Worm (Caenorhabditis elegans): ENCODE results near the gene tin-9.2.

Gene tin-9.2

DNA sequence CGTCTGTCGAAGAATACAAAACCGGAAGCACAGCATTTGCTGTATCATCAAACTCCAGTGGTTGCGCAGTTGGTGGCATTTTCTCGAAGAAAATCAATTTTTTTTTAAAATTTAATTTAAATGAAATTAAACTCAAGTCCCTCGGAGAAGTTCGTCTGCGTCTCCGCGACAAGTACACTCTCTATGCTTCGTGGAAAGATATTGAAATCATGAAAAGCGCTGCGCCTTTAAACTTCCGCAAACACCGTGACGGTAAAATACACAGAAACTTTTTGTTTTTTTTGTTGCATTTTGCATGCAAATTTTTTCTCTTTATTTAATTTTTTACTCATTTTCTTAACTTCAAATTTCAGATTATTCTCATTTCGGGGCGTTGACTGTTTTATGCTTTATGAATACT lies at the start of gene tin-9.2, which contains the start of the genes dli-1 and exos-4.1:
Gene tin-9.2, plus strand, starts transcription at position 344 of the 400 bp plus-strand sequence.
Gene dli-1, minus strand, starts transcription at position 141 of the 400 bp plus-strand sequence.
Gene exos-4.1, plus strand, starts transcription at position 348 of the 400 bp plus-strand sequence.
- TF ChIP-seq crh-2 (tag; optimal IDR thresholded peaks at IDR 0.05) (peak; percentile 82), nhr-10 (tag; optimal IDR thresholded peaks at IDR 0.05) (no peak), nhr-237 (tag; optimal IDR thresholded peaks at IDR 0.05) (no peak), lin-11 (tag; optimal IDR thresholded peaks at IDR 0.05) (peak; percentile 23), nhr-77 (tag; optimal IDR thresholded peaks at IDR 0.05) (no peak), sma-9 (GFP tag; optimal IDR thresholded peaks at IDR 0.05) (no peak), sma-9 (tag; optimal IDR thresholded peaks at IDR 0.05) (no peak), sma-3 (GFP tag; optimal IDR thresholded peaks at IDR 0.05) (peak; percentile 40), mab-5 (tag; optimal IDR thresholded peaks at IDR 0.05) (peak; percentile 67), C34F6.9 (tag; optimal IDR thresholded peaks at IDR 0.05) (peak; percentile 91), R02D3.7 (tag; optimal IDR thresholded peaks at IDR 0.05) (no peak), gmeb-1 (tag; optimal IDR thresholded peaks at IDR 0.05) (peak; percentile 84), ama-1 (optimal IDR thresholded peaks at IDR 0.05) (peak; percentile 8), unc-55 (GFP tag; optimal IDR thresholded peaks at IDR 0.05) (peak; percentile 89), lsy-2 (tag; optimal IDR thresholded peaks at IDR 0.05) (peak; percentile 65 to 90), blmp-1 (tag; optimal IDR thresholded peaks at IDR 0.05; ENCODE audit: insufficient read depth) (peak; percentile 6), nhr-129 (tag; optimal IDR thresholded peaks at IDR 0.05) (peak; percentile 90), fos-1 (tag; optimal IDR thresholded peaks at IDR 0.05) (peak; percentile 47), nhr-6 (tag; optimal IDR thresholded peaks at IDR 0.05) (no peak), ztf-11 (tag; optimal IDR thresholded peaks at IDR 0.05) (no peak), mdl-1 (tag; optimal IDR thresholded peaks at IDR 0.05) (peak in 1 of 2 experiments; percentile 5), dmd-4 (tag; optimal IDR thresholded peaks at IDR 0.05) (no peak), ZK546.5 (tag; optimal IDR thresholded peaks at IDR 0.05) (peak; percentile 19), lin-13 (GFP tag; optimal IDR thresholded peaks at IDR 0.05) (peak; percentile 66), mbf-1 (tag; optimal IDR thresholded peaks at IDR 0.05) (no peak), F13H6.1 (tag; optimal IDR thresholded peaks at IDR 0.05) (peak; percentile 53), lin-39 (tag; optimal IDR thresholded peaks at IDR 0.05) (no peak), Y55F3AM.14 (GFP tag; optimal IDR thresholded peaks at IDR 0.05) (no peak), nhr-25 (tag; optimal IDR thresholded peaks at IDR 0.05) (peak; percentile 65)

DNA sequence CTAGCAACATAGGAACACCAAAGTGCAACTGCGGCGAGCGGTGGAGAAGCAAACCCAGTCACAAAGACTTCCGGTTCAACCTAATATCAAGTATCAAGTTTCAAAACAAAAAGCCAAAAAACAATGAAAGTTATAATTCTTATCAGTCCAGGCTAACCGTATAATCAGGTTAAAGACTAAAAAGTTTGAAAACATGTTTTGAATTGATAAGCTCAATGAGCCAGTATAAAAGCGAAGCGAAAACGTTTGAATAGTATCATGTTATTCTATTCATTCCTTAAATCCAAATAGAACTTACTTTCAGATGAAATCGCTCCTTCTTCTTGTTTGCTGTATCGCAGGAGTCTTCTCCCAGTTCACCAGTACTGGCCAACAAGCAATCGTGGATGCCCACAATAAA lies 47.7 kb upstream of the tin-9.2 start, which contains the start of gene scl-11:
Gene scl-11, plus strand, starts transcription at position 301 of the 400 bp plus-strand sequence.
- TF ChIP-seq elt-3 (tag; optimal IDR thresholded peaks at IDR 0.05) = no peak
- no peak for TF ChIP-seq gmeb-1 (tag; optimal IDR thresholded peaks at IDR 0.05)
- TF ChIP-seq blmp-1 (tag; optimal IDR thresholded peaks at IDR 0.05; ENCODE audit: insufficient read depth) = no peak
- TF ChIP-seq nhr-129 (tag; optimal IDR thresholded peaks at IDR 0.05) = no peak

DNA sequence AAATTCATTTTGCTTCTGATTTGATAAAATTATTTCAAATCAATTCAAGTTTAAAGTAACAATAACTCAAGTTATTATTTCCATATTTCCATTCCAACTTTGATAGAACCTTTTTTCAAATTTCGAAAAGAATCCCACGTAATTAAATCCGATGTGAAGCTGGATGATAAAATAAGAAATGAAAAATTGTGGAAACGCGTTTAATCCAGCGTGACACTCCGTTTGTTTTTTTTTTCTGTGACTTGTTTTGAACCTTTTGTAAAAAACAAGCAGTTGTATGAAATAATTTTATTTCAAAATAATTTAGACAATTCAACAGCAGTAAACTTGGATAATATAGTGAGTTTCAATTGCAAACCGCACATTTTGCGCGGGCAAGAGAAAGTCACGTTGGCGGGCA lies 46.2 kb upstream of the tin-9.2 start, which contains the start of gene F49E11.7:
Gene F49E11.7, plus strand, starts transcription at position 301 of the 400 bp plus-strand sequence.
- TF ChIP-seq nhr-10 (tag; optimal IDR thresholded peaks at IDR 0.05) = no peak

DNA sequence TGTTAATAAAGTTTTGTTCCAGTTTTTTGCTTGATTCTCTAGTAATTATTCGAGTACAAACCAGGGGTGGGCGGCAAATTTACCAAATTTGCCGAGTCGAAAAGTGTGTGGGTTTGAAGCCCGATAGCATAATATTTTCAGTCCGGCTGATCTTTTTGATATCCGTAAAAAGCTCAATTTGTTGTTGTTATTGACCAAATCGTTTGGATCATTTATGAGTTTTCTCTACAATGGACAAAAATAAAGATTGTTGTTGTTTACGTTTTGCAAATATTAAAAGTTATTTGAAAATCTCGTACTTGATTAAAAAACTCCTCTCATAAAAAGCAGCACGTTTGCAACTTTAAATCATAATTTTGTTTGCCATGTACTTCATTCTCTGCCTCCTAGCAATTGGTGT lies 42.8 kb upstream of the tin-9.2 start, which contains the start of gene scl-1:
Gene scl-1, plus strand, starts transcription at position 301 of the 400 bp plus-strand sequence.
- TF ChIP-seq mdl-1 (tag; optimal IDR thresholded peaks at IDR 0.05) = no peak
- TF ChIP-seq R02D3.7 (tag; optimal IDR thresholded peaks at IDR 0.05) = no peak
- no peak for TF ChIP-seq ceh-16 (tag; optimal IDR thresholded peaks at IDR 0.05)
- no peak for TF ChIP-seq mab-5 (tag; optimal IDR thresholded peaks at IDR 0.05)
- no peak for TF ChIP-seq nhr-12 (tag; optimal IDR thresholded peaks at IDR 0.05)
- no peak for TF ChIP-seq dmd-4 (tag; optimal IDR thresholded peaks at IDR 0.05)
- TF ChIP-seq Y55F3AM.14 (GFP tag; optimal IDR thresholded peaks at IDR 0.05) = no peak
- TF ChIP-seq unc-39 (tag; optimal IDR thresholded peaks at IDR 0.05) = no peak
- no peak for TF ChIP-seq unc-62 (GFP tag; optimal IDR thresholded peaks at IDR 0.05)
- TF ChIP-seq nhr-129 (tag; optimal IDR thresholded peaks at IDR 0.05) = no peak
- TF ChIP-seq unc-55 (GFP tag; optimal IDR thresholded peaks at IDR 0.05) = no peak
- no peak for TF ChIP-seq aly-2 (tag; optimal IDR thresholded peaks at IDR 0.05)
- no peak for TF ChIP-seq fos-1 (tag; optimal IDR thresholded peaks at IDR 0.05)
- TF ChIP-seq ztf-4 (tag; optimal IDR thresholded peaks at IDR 0.05) = no peak
- TF ChIP-seq elt-3 (tag; optimal IDR thresholded peaks at IDR 0.05) = no peak
- TF ChIP-seq nhr-6 (tag; optimal IDR thresholded peaks at IDR 0.05) = no peak
- TF ChIP-seq blmp-1 (tag; optimal IDR thresholded peaks at IDR 0.05; ENCODE audit: insufficient read depth) = no peak
- no peak for TF ChIP-seq ZK546.5 (tag; optimal IDR thresholded peaks at IDR 0.05)
